Worm (Caenorhabditis elegans): ENCODE results near the gene clec-42.

DNA sequence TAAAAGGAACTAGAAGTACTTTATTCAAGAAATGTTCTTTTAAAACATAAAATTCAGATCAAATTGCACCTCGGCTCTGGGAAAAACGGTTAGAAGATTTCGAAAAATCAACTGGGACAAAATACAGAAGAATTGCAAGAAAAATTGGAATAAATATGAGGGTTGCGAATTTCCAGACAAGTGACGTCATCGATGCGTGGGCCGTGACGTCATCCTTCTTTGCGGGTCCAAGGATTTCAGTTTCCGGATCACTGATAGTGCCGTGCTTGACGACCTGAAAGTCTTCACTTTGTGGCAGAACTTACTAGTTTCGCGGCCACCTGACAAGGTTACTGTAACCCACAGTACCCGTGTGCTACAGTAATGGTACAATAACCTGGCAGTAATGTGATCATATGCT is 27.8 kb upstream of the clec-42 start:
- TF ChIP-seq snpc-4 (GFP tag; optimal IDR thresholded peaks at IDR 0.05) (no peak), snpc-4 (tag; optimal IDR thresholded peaks at IDR 0.05) (no peak), unc-62 (GFP tag; optimal IDR thresholded peaks at IDR 0.05) (no peak), ceh-58 (GFP tag; IDR thresholded peaks at IDR 0.05) (no peak), bed-1 (GFP tag; IDR thresholded peaks at IDR 0.05) (no peak)
